Worm (Caenorhabditis elegans) whole organism, L1 larva: ENCODE data around the gene fmo-3.

ENCODE experiments used
- C34B4.2 ChIP-seq: sonication (generic microtip); optimal IDR thresholded peaks from 2 replicates; lab custom pipeline; 2017; ENCODE audit warnings: mild to moderate bottlenecking, missing genetic modification characterization, missing compliant biosample characterization
- lin-39 ChIP-seq: fragments of 150-350 bp; optimal IDR thresholded peaks from 2 replicates; lab custom pipeline; 2014; ENCODE audit warnings: missing biosample characterization, missing genetic modification reagents, missing genetic modification characterization
- nhr-84 ChIP-seq: sonication (generic microtip); optimal IDR thresholded peaks from 2 replicates; lab custom pipeline; 2017; ENCODE audit warnings: missing biosample characterization, missing genetic modification characterization
- snu-23 ChIP-seq: sonication (generic microtip); optimal IDR thresholded peaks from 2 replicates; lab custom pipeline; 2016; ENCODE audit warnings: missing genetic modification characterization, missing compliant biosample characterization
- ztf-11 ChIP-seq, 2 experiments: sonication (generic microtip); optimal IDR thresholded peaks; 2 replicates each; lab custom pipeline; 2016 to 2017; ENCODE audit warnings: missing genetic modification characterization in 2 of 2, missing biosample characterization in 1 of 2, missing compliant biosample characterization in 1 of 2

ce11 chrIII:10742382-10742860 is 47.9 kb downstream of the fmo-3 start, which contains the start of the genes tbb-1 and rib-2:
- TF ChIP-seq snu-23 (GFP tag; lab: Kevin White, UChicago): peak; percentile 76
- TF ChIP-seq nhr-84 (tag; lab: Kevin White, UChicago): no peak
- TF ChIP-seq ztf-11 (tag; optimal IDR thresholded peaks at IDR 0.05; lab: Kevin White, UChicago): no peak
- TF ChIP-seq C34B4.2 (tag; lab: Kevin White, UChicago): no peak
- no peak for TF ChIP-seq lin-39 (tag; lab: Kevin White, UChicago)
